Worm (Caenorhabditis elegans) whole organism, young adult: ENCODE results near the gene Y57G11C.38.
A peak's percentile ranks its signal among the peaks of the same experiment; 100 is the strongest.

Experiments used
- B0336.3 ChIP-seq: fragments of 200-800 bp; sonication (Bioruptor generic); IDR thresholded peaks from 2 replicates; pipeline ENCODE4 v1.3.6; 2022; ENCODE audit warnings: missing genetic modification characterization, missing compliant biosample characterization
- C17E4.6 ChIP-seq: fragments of 200-800 bp; sonication (Bioruptor generic); IDR thresholded peaks from 2 replicates; pipeline ENCODE4 v1.3.6; 2022; ENCODE audit warnings: missing genetic modification reagents, missing genetic modification characterization, missing compliant biosample characterization
- F33H1.4 ChIP-seq: fragments of 200-800 bp; sonication (Bioruptor generic); IDR thresholded peaks from 2 replicates; pipeline ENCODE4 v1.3.6; 2022; ENCODE audit warnings: missing genetic modification reagents, missing genetic modification characterization, missing compliant biosample characterization
- Y56A3A.18 ChIP-seq: fragments of 200-800 bp; sonication (Bioruptor generic); IDR thresholded peaks from 2 replicates; pipeline ENCODE4 v1.3.6; 2022; ENCODE audit warnings: missing genetic modification reagents, missing genetic modification characterization, missing compliant biosample characterization
- ama-1 ChIP-seq, 3 experiments: fragments of 150-350 bp in 1 of 3; sonication (generic microtip) in 2 of 3; optimal IDR thresholded peaks; 2 replicates each; lab custom pipeline; 2014 to 2018; ENCODE audit warnings: missing biosample characterization in 2 of 3, missing genetic modification characterization in 2 of 3, missing genetic modification reagents in 2 of 3
- athp-1 ChIP-seq: sonication (generic microtip); optimal IDR thresholded peaks from 2 replicates; lab custom pipeline; 2017; ENCODE audit warnings: mild to moderate bottlenecking, missing genetic modification characterization, missing compliant biosample characterization
- attf-3 ChIP-seq: fragments of 200-800 bp; sonication (Bioruptor generic); conservative IDR thresholded peaks from 2 replicates; pipeline ENCODE4 v1.3.6; 2022; ENCODE audit warnings: missing genetic modification reagents, missing genetic modification characterization, missing compliant biosample characterization
- attf-5 ChIP-seq: fragments of 200-800 bp; sonication (Bioruptor generic); optimal IDR thresholded peaks from 2 replicates; lab custom pipeline; 2018; ENCODE audit warnings: mild to moderate bottlenecking, missing genetic modification characterization, missing compliant biosample characterization
- attf-6 ChIP-seq: fragments of 200-800 bp; sonication (Bioruptor generic); IDR thresholded peaks from 2 replicates; pipeline ENCODE4 v1.3.6; 2022; ENCODE audit warnings: missing genetic modification reagents, missing genetic modification characterization, missing compliant biosample characterization
- cebp-2 ChIP-seq: fragments of 200-800 bp; sonication (Bioruptor generic); IDR thresholded peaks from 2 replicates; pipeline ENCODE4 v1.3.6; 2022; ENCODE audit warnings: missing genetic modification characterization, missing compliant biosample characterization
- ceh-100 ChIP-seq: fragments of 200-800 bp; sonication (Bioruptor generic); IDR thresholded peaks from 2 replicates; pipeline ENCODE4 v1.3.6; 2022; ENCODE audit warnings: missing genetic modification reagents, missing genetic modification characterization, missing compliant biosample characterization
- ceh-40 ChIP-seq: fragments of 200-800 bp; sonication (Bioruptor generic); IDR thresholded peaks from 2 replicates; pipeline ENCODE4 v1.3.6; 2022; ENCODE audit warnings: missing genetic modification characterization, missing compliant biosample characterization
- hmg-20 ChIP-seq: fragments of 200-800 bp; sonication (Bioruptor generic); IDR thresholded peaks from 2 replicates; pipeline ENCODE4 v1.3.6; 2022; ENCODE audit warnings: missing genetic modification reagents, missing genetic modification characterization, missing compliant biosample characterization
- lag-1 ChIP-seq: fragments of 200-800 bp; sonication (Bioruptor generic); IDR thresholded peaks from 2 replicates; pipeline ENCODE4 v1.3.6; 2022; ENCODE audit warnings: missing genetic modification reagents, missing genetic modification characterization, missing compliant biosample characterization
- let-607 ChIP-seq, 2 experiments: fragments of 200-800 bp in 1 of 2; sonication (Bioruptor generic) in 1 of 2; sonication (generic microtip) in 1 of 2; optimal IDR thresholded peaks; 2 replicates each; lab custom pipeline; 2016 to 2018; ENCODE audit warnings: mild to moderate bottlenecking in 2 of 2, missing compliant biosample characterization in 2 of 2, missing genetic modification characterization in 2 of 2, moderate library complexity in 2 of 2, missing genotype in 1 of 2
- lin-54 ChIP-seq: fragments of 200-800 bp; sonication (Bioruptor generic); optimal IDR thresholded peaks from 2 replicates; lab custom pipeline; 2018; ENCODE audit warnings: mild to moderate bottlenecking, missing genetic modification characterization, missing compliant biosample characterization
- lsl-1 ChIP-seq: fragments of 200-800 bp; sonication (Bioruptor generic); optimal IDR thresholded peaks from 2 replicates; lab custom pipeline; 2018; ENCODE audit warnings: mild to moderate bottlenecking, missing genetic modification characterization, moderate library complexity, missing compliant biosample characterization
- madf-3 ChIP-seq: fragments of 200-800 bp; sonication (Bioruptor generic); IDR thresholded peaks from 2 replicates; pipeline ENCODE4 v1.3.6; 2022; ENCODE audit warnings: missing genetic modification reagents, missing genetic modification characterization, missing compliant biosample characterization
- mel-28 ChIP-seq: sonication (generic microtip); optimal IDR thresholded peaks from 2 replicates; lab custom pipeline; 2016; ENCODE audit warnings: borderline replicate concordance, mild to moderate bottlenecking, missing genetic modification characterization, missing compliant biosample characterization
- mes-4 ChIP-seq: sonication (generic microtip); optimal IDR thresholded peaks from 2 replicates; lab custom pipeline; 2016; ENCODE audit warnings: missing genotype, missing genetic modification characterization, missing compliant biosample characterization
- nfya-1 ChIP-seq: sonication (generic microtip); optimal IDR thresholded peaks from 2 replicates; lab custom pipeline; 2017; ENCODE audit warnings: antibody characterized with exemption, missing compliant biosample characterization, missing genetic modification characterization, borderline replicate concordance; ENCODE audit not compliant: insufficient read depth
- nfyb-1 ChIP-seq: fragments of 200-800 bp; sonication (Bioruptor generic); IDR thresholded peaks from 2 replicates; pipeline ENCODE4 v1.3.6; 2022; ENCODE audit warnings: missing genetic modification reagents, missing genetic modification characterization, missing compliant biosample characterization
- pha-4 ChIP-seq: fragments of 150-350 bp; sonication (generic microtip); optimal IDR thresholded peaks from 2 replicates; lab custom pipeline; 2014; ENCODE audit warnings: missing biosample characterization, missing genetic modification reagents, missing genetic modification characterization
- rcor-1 ChIP-seq: fragments of 200-800 bp; sonication (Bioruptor generic); IDR thresholded peaks from 2 replicates; pipeline ENCODE4 v1.3.6; 2022; ENCODE audit warnings: missing genetic modification reagents, missing genetic modification characterization, missing compliant biosample characterization
- snpc-1.1 ChIP-seq: sonication (generic microtip); optimal IDR thresholded peaks from 2 replicates; lab custom pipeline; 2017; ENCODE audit warnings: missing genetic modification characterization, mild to moderate bottlenecking, missing compliant biosample characterization, antibody characterized with exemption, moderate library complexity, missing genotype, missing genetic modification reagents; ENCODE audit not compliant: insufficient read depth
- snpc-4 ChIP-seq, 5 experiments: fragments of 150-350 bp in 1 of 5; sonication (generic microtip) in 4 of 5; optimal IDR thresholded peaks; 2 replicates each; lab custom pipeline; 2014 to 2018; ENCODE audit warnings: missing genetic modification characterization in 5 of 5, missing biosample characterization in 3 of 5, antibody characterized with exemption in 2 of 5, mild to moderate bottlenecking in 2 of 5, missing compliant biosample characterization in 2 of 5, missing genotype in 2 of 5, moderate library complexity in 2 of 5, missing genetic modification reagents in 1 of 5
- sptf-2 ChIP-seq: fragments of 200-800 bp; sonication (Bioruptor generic); optimal IDR thresholded peaks from 2 replicates; lab custom pipeline; 2018; ENCODE audit warnings: mild to moderate bottlenecking, missing genetic modification characterization, missing compliant biosample characterization
- tbp1 ChIP-seq: fragments of 200-800 bp; sonication (Bioruptor generic); optimal IDR thresholded peaks from 2 replicates; lab custom pipeline; 2018; ENCODE audit warnings: mild to moderate bottlenecking, missing genetic modification characterization, missing compliant biosample characterization
- ztf-18 ChIP-seq: sonication (generic microtip); optimal IDR thresholded peaks from 2 replicates; lab custom pipeline; 2016; ENCODE audit warnings: missing genotype, mild to moderate bottlenecking, missing genetic modification characterization, missing compliant biosample characterization

Y57G11C.38 gene

DNA sequence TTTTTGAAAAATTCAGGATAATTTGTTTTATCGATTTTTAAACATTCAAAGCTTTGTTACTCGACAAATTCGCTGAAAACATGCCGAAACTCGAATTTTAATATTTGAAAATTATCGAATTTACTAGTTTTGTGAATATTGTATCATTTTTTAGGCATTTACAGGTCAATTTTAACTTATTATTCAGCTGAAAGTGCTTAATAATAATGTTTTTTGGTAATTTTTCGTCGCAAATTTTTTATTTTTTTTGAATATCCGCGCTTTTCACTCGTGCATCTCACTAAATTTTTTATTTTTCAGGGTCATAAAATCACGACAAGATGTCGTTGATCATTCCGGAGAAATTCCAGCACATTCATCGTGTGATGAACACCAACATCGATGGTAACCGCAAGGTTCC, 36.9 kb upstream of the Y57G11C.38 start, which contains the start of gene rps-18:
rps-18 (plus strand) TSS at position 301 of the 400 bp plus-strand sequence.
- TF ChIP-seq pha-4 (tag; lab: Kevin White, UChicago) (no peak), ztf-18 (tag; lab: Kevin White, UChicago) (no peak), nfyb-1 (no peak), attf-6 (no peak), sptf-2 (GFP tag; lab: Kevin White, UChicago) (no peak)

DNA sequence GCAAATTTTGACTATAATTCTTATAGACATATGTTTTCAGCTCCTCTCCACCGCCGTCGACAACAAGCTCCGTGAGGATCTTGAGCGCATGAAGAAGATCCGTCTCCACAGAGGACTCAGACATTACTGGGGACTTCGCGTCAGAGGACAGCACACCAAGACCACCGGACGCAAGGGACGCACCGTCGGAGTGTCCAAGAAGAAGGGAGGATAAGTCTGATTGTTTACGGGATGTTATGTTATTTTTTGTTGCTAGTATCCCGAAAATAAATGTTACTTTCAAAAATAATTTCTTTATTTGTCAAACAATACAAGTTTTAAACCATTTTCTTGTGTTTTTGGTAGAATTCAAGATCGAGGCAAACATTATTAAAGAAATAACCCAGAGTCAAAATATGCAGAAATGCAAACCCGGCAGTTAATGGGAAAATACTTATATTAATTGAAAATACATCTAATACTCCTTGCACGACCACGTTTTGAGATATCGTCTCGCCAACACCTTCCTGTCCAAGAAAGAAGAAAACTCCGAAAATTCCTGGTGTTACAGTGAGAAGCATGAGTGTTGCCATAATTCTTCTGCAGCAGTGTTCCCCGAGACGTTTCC, 36.0 kb upstream of the Y57G11C.38 start:
- TF ChIP-seq B0336.3 (GFP tag; lab: Robert Waterston, UW) (peak; percentile 60; the same call in 1 of the 2 replicates), snpc-4 (GFP tag; optimal IDR thresholded peaks at IDR 0.05; lab: Kevin White, UChicago) (peak; percentile 65), snpc-4 (tag; optimal IDR thresholded peaks at IDR 0.05; lab: Kevin White, UChicago) (peak in 2 of 4 experiments; percentile 62 to 88), lin-54 (no peak), attf-6 (peak; percentile 96), tbp1 (GFP tag; lab: Kevin White, UChicago) (peak; percentile 38)

DNA sequence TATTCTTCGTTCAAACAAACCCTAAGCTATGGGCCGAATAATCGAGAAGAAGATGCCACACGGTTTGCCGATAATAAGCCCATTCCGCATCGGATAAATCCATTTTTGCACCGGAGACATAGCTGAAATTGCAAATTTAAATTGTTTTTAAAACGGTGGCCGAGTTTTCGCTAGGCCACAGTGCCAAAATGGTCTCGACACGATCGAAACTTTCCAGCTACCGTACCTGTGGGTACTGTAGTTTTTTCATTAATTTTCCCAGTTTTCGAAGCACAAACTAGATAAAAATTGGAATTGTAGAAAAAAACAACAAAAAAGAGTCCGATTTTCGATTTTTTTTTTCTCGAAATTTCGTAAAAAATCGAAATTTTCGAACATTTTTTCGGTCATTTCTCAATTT, 34.0 kb upstream of the Y57G11C.38 start:
- TF ChIP-seq attf-6: 0 out of 2 replicates have a peak, but pooled peaks have one; percentile 44
- no peak for TF ChIP-seq snpc-4 (GFP tag; optimal IDR thresholded peaks at IDR 0.05; lab: Kevin White, UChicago)
- TF ChIP-seq snpc-4 (tag; optimal IDR thresholded peaks at IDR 0.05; lab: Kevin White, UChicago): peak in 1 of 4 experiments; percentile 61
- peak; percentile 60 for TF ChIP-seq lsl-1 (GFP tag; lab: Kevin White, UChicago)
- peak; percentile 37 for TF ChIP-seq F33H1.4 (GFP tag; lab: Robert Waterston, UW)
- no peak for TF ChIP-seq hmg-20

DNA sequence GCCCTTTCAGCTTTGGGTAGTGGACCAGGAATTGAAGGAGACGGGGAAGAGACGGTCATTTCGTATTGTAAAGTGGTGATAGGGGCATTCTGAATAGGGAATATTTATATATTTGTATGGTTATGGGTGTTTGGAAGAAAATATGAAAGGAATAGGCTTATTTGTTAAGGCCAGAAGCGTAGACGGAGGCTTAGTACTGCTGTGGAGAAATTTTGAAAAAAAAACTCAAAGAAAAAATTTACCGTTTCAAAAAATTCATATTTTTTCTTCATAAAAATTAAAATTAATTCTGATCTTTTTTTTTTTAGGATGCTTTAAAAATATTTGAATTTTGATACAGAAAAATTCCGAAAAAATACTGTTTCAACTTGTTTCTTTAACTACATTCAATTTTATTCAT, 33.2 kb upstream of the Y57G11C.38 start, which contains the start of gene hhat-2:
hhat-2 (minus strand) TSS at position 101 of the 400 bp plus-strand sequence.
- TF ChIP-seq attf-3 (no peak), mes-4 (tag; lab: Kevin White, UChicago) (no peak), rcor-1 (GFP tag; lab: Robert Waterston, UW) (no peak), C17E4.6 (GFP tag; lab: Robert Waterston, UW) (no peak), ceh-40 (GFP tag; lab: Robert Waterston, UW) (no peak), ceh-100 (no peak), attf-5 (GFP tag; lab: Kevin White, UChicago) (no peak), snpc-1.1 (tag; lab: Kevin White, UChicago) (no peak), let-607 (tag; optimal IDR thresholded peaks at IDR 0.05; lab: Kevin White, UChicago) (no peak), tbp1 (GFP tag; lab: Kevin White, UChicago) (no peak), nfya-1 (no peak), Y56A3A.18 (no peak), mel-28 (tag; lab: Kevin White, UChicago) (no peak), cebp-2 (no peak), ama-1 (optimal IDR thresholded peaks at IDR 0.05; lab: Kevin White, UChicago) (no peak), ama-1 (GFP tag; optimal IDR thresholded peaks at IDR 0.05; lab: Kevin White, UChicago) (no peak), athp-1 (tag; lab: Kevin White, UChicago) (no peak), lag-1 (no peak), madf-3 (GFP tag; lab: Robert Waterston, UW) (no peak), pha-4 (tag; lab: Kevin White, UChicago) (no peak)

DNA sequence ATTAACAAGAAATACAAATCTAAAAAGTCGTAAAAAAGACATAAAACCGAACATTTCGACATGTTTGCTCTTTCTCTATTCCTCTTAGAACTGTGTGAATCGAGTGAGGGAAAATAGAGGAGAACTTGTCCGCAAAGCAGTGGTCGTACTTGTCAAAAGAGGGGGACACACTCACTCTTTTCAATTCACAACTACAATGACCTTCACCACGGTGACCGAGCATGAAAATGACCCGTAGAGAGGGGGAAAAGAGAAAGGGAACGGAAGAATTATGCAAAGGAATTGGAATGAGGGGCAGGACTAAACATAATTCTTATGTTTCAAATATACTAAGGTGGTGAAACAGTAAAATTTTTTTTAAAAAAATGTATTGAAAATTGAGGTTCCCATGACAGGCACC, 28.7 kb upstream of the Y57G11C.38 start:
- no peak for TF ChIP-seq snpc-4 (GFP tag; optimal IDR thresholded peaks at IDR 0.05; lab: Kevin White, UChicago)
- peak in 1 of 4 experiments; percentile 47 for TF ChIP-seq snpc-4 (tag; optimal IDR thresholded peaks at IDR 0.05; lab: Kevin White, UChicago)
- no peak for TF ChIP-seq let-607 (tag; optimal IDR thresholded peaks at IDR 0.05; lab: Kevin White, UChicago)
